Fruit fly (Drosophila melanogaster): ENCODE data around the gene Pdss2.
A peak's percentile ranks its signal among the peaks of the same experiment; 100 is the strongest.

The Pdss2 gene

dm6 chr3L:20981724-20982123 lies 46.0 kb upstream of the Pdss2 start:
- TF ChIP-seq Oli (tag; optimal IDR thresholded peaks at IDR 0.05), result no peak
- TF ChIP-seq bab2 (GFP tag; optimal IDR thresholded peaks at IDR 0.05), result no peak
- no peak for TF ChIP-seq crc (GFP tag; optimal IDR thresholded peaks at IDR 0.05)
- TF ChIP-seq CG9876 (GFP tag; optimal IDR thresholded peaks at IDR 0.05), result no peak
- TF ChIP-seq CG8089 (GFP tag; optimal IDR thresholded peaks at IDR 0.05), result no peak
- no peak for TF ChIP-seq CG2129 (GFP tag; IDR thresholded peaks at IDR 0.05; ENCODE audit: partially characterized antibody)
- no peak for TF ChIP-seq al (GFP tag; IDR thresholded peaks at IDR 0.05)
- TF ChIP-seq vfl (GFP tag; optimal IDR thresholded peaks at IDR 0.05), result no peak
- TF ChIP-seq Rx (GFP tag; IDR thresholded peaks at IDR 0.05), result no peak

- TF ChIP-seq CG6854 (GFP tag; optimal IDR thresholded peaks at IDR 0.05) (no peak), oc (tag; optimal IDR thresholded peaks at IDR 0.05) (peak; percentile 82), Taf1 (GFP tag; IDR thresholded peaks at IDR 0.05) (no peak), bsh (GFP tag; optimal IDR thresholded peaks at IDR 0.05) (peak in 1 of 2 experiments; percentile 12)
These were observed 45.2 kb upstream of the Pdss2 start for dm6 chr3L:20982544-20982943.

DNA sequence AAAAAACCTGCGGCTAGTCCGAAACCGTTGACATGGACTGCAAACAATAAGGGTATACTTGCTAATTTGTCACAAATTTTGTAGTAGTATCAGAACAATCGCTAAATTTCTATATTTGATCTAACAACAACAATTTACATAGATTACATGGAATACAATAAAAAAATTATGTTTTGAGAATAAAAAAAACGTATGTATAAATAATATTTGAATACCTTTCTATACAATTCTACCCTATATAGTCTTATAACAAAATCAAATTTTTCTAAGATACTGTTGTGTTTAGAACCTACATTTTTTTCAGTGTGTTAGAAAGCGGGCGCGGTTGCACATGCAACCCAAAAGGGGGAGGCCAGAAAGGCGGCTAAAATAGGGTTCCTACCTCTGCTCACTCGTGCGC lies 44.4 kb upstream of the Pdss2 start:
- TF ChIP-seq CG12071 (GFP tag; optimal IDR thresholded peaks at IDR 0.05) (no peak), Dbx (GFP tag; IDR thresholded peaks at IDR 0.05) (no peak), jumu (GFP tag; optimal IDR thresholded peaks at IDR 0.05) (no peak), bowl (GFP tag; IDR thresholded peaks at IDR 0.05) (no peak), CG7839 (tag; optimal IDR thresholded peaks at IDR 0.05) (no peak), yki (optimal IDR thresholded peaks at IDR 0.05) (no peak), B-H2 (GFP tag; optimal IDR thresholded peaks at IDR 0.05) (no peak), twi (tag; optimal IDR thresholded peaks at IDR 0.05) (no peak), nmo (GFP tag; optimal IDR thresholded peaks at IDR 0.05) (no peak), D19A (tag; optimal IDR thresholded peaks at IDR 0.05) (no peak), CG17802 (tag; optimal IDR thresholded peaks at IDR 0.05) (no peak), CG4360 (GFP tag; IDR thresholded peaks at IDR 0.05) (no peak), NC2β (GFP tag; optimal IDR thresholded peaks at IDR 0.05) (no peak), CG8388 (GFP tag; optimal IDR thresholded peaks at IDR 0.05) (no peak), CG16863 (GFP tag; optimal IDR thresholded peaks at IDR 0.05) (no peak), pum (GFP tag; optimal IDR thresholded peaks at IDR 0.05) (no peak), CG34224 (GFP tag; IDR thresholded peaks at IDR 0.05; ENCODE audit: partially characterized antibody) (no peak), CG2120 (GFP tag; optimal IDR thresholded peaks at IDR 0.05) (no peak)

dm6 chr3L:20984414-20985208 lies 43.1 kb upstream of the Pdss2 start:
- TF ChIP-seq CG8359 (GFP tag; optimal IDR thresholded peaks at IDR 0.05; ENCODE audit: borderline replicate concordance) (peak; percentile 98), Doc2 (GFP tag; IDR thresholded peaks at IDR 0.05) (no peak), nom (GFP tag; optimal IDR thresholded peaks at IDR 0.05) (peak; percentile 38)

DNA sequence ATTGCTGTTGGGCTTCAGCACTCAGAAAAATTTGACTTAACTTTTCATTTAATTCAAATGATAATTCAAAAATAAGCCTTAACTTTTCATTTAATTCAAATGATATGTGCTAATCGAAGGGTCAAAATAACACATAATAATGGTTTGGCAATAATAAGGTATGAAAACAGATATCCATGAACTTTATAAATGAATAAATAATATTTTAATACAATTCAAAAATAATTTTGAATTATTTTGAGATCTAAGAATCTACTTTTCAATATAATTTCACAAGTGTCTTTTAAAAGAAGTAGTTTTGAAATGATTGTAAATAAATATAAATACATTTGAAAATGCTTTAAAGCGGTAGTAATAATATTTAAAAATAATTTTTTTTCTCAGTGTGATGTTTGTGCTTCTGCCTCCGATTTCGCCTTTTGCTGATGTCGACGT lies 40.8 kb upstream of the Pdss2 start:
- TF ChIP-seq CG10366 (GFP tag; IDR thresholded peaks at IDR 0.05) (no peak), nom (GFP tag; optimal IDR thresholded peaks at IDR 0.05) (peak; percentile 18), bsh (GFP tag; optimal IDR thresholded peaks at IDR 0.05) (peak in 1 of 2 experiments; percentile 26), Sox102F (GFP tag; optimal IDR thresholded peaks at IDR 0.05) (no peak), CG31441 (GFP tag; IDR thresholded peaks at IDR 0.05) (no peak), CG12236 (GFP tag; optimal IDR thresholded peaks at IDR 0.05) (no peak), Atf6 (GFP tag; IDR thresholded peaks at IDR 0.05) (no peak), CG6765 (GFP tag; optimal IDR thresholded peaks at IDR 0.05) (no peak), chn (GFP tag; optimal IDR thresholded peaks at IDR 0.05) (no peak), insv (GFP tag; optimal IDR thresholded peaks at IDR 0.05) (no peak), ci (GFP tag; IDR thresholded peaks at IDR 0.05) (no peak), CG32772 (GFP tag; IDR thresholded peaks at IDR 0.05) (no peak), CG10431 (GFP tag; optimal IDR thresholded peaks at IDR 0.05) (no peak), Drgx (GFP tag; IDR thresholded peaks at IDR 0.05) (peak; percentile 69)
